Worm (Caenorhabditis elegans): ENCODE measurements around the gene F22F7.8.

DNA sequence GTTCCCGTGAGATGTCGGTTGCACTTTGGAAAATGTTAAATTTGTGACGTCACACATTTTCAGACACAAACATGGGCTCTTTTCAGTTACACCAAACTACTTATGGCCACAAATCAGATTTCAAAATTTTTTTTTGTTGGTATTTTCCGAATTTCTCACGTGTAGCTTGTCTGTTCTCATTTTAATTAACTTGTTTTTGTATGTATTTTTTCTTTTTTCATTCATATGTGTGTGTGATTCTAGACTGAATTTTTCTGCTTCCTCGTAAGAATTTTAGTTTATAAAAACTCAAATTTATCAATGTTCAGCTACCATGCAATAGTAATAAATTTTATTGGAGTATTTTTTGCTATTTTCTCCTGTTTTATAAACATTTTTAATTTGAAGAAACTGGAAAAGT is 35.1 kb upstream of the F22F7.8 start, which contains the start of gene srbc-22:
- TF ChIP-seq ztf-11 (tag; optimal IDR thresholded peaks at IDR 0.05), result no peak
- TF ChIP-seq R02D3.7 (tag; optimal IDR thresholded peaks at IDR 0.05), result no peak
- TF ChIP-seq C34F6.9 (tag; optimal IDR thresholded peaks at IDR 0.05), result no peak
- TF ChIP-seq lin-11 (tag; optimal IDR thresholded peaks at IDR 0.05), result no peak
- TF ChIP-seq elt-3 (tag; optimal IDR thresholded peaks at IDR 0.05), result no peak
- TF ChIP-seq mdl-1 (tag; optimal IDR thresholded peaks at IDR 0.05), result no peak
- no peak for TF ChIP-seq ceh-16 (tag; optimal IDR thresholded peaks at IDR 0.05)

All from whole organism, L2 larva.